Worm (Caenorhabditis elegans) whole organism, young adult: ENCODE data around the gene xpo-3.

Experiments
- B0261.1 ChIP-seq: sonication (generic microtip); optimal IDR thresholded peaks from 2 replicates; lab custom pipeline; 2016; ENCODE audit warnings: mild to moderate bottlenecking, missing genetic modification characterization, moderate library complexity, missing compliant biosample characterization
- B0336.3 ChIP-seq: fragments of 200-800 bp; sonication (Bioruptor generic); IDR thresholded peaks from 2 replicates; pipeline ENCODE4 v1.3.6; 2022; ENCODE audit warnings: missing genetic modification characterization, missing compliant biosample characterization
- D2030.7 ChIP-seq: fragments of 200-800 bp; sonication (Bioruptor generic); IDR thresholded peaks from 2 replicates; pipeline ENCODE4 v1.3.6; 2022; ENCODE audit warnings: missing genetic modification reagents, missing genetic modification characterization, missing compliant biosample characterization
- F10E7.11 ChIP-seq: sonication (generic microtip); optimal IDR thresholded peaks from 2 replicates; lab custom pipeline; 2017; ENCODE audit warnings: mild to moderate bottlenecking, missing genetic modification characterization, moderate library complexity, missing compliant biosample characterization
- F23B12.7 ChIP-seq: sonication (generic microtip); optimal IDR thresholded peaks from 2 replicates; lab custom pipeline; 2017; ENCODE audit warnings: missing genetic modification characterization, mild to moderate bottlenecking, missing compliant biosample characterization, antibody characterized with exemption, moderate library complexity; ENCODE audit not compliant: insufficient read depth
- F33H1.4 ChIP-seq: fragments of 200-800 bp; sonication (Bioruptor generic); IDR thresholded peaks from 2 replicates; pipeline ENCODE4 v1.3.6; 2022; ENCODE audit warnings: missing genetic modification reagents, missing genetic modification characterization, missing compliant biosample characterization
- F39B2.1 ChIP-seq: fragments of 200-800 bp; sonication (Bioruptor generic); IDR thresholded peaks from 2 replicates; pipeline ENCODE4 v1.3.6; 2022; ENCODE audit warnings: missing genetic modification reagents, missing genetic modification characterization, missing compliant biosample characterization
- K11D2.4 ChIP-seq: fragments of 200-800 bp; sonication (Bioruptor generic); IDR thresholded peaks from 2 replicates; pipeline ENCODE4 v1.3.6; 2022; ENCODE audit warnings: missing genetic modification reagents, missing genetic modification characterization, missing compliant biosample characterization
- T07F8.4 ChIP-seq: sonication (generic microtip); optimal IDR thresholded peaks from 2 replicates; lab custom pipeline; 2016; ENCODE audit warnings: mild to moderate bottlenecking, missing genetic modification characterization, moderate library complexity, missing compliant biosample characterization
- Y53G8AR.9 ChIP-seq: fragments of 200-800 bp; sonication (Bioruptor generic); conservative IDR thresholded peaks from 2 replicates; pipeline ENCODE4 v1.3.6; 2022; ENCODE audit warnings: missing genetic modification reagents, missing genetic modification characterization, missing compliant biosample characterization
- Y79H2A.3 ChIP-seq: fragments of 200-800 bp; sonication (Bioruptor generic); conservative IDR thresholded peaks from 2 replicates; pipeline ENCODE4 v1.3.6; 2022; ENCODE audit warnings: missing genetic modification reagents, missing genetic modification characterization, missing compliant biosample characterization
- attf-6 ChIP-seq: fragments of 200-800 bp; sonication (Bioruptor generic); IDR thresholded peaks from 2 replicates; pipeline ENCODE4 v1.3.6; 2022; ENCODE audit warnings: missing genetic modification reagents, missing genetic modification characterization, missing compliant biosample characterization
- bed-1 ChIP-seq: fragments of 200-800 bp; sonication (Bioruptor generic); IDR thresholded peaks from 2 replicates; pipeline ENCODE4 v1.3.6; 2022; ENCODE audit warnings: missing genetic modification reagents, missing genetic modification characterization, missing compliant biosample characterization
- bed-2 ChIP-seq: fragments of 200-800 bp; sonication (Bioruptor generic); IDR thresholded peaks from 2 replicates; pipeline ENCODE4 v1.3.6; 2022; ENCODE audit warnings: missing genetic modification reagents, missing genetic modification characterization, missing compliant biosample characterization
- ceh-91 ChIP-seq: fragments of 200-800 bp; sonication (Bioruptor generic); IDR thresholded peaks from 2 replicates; pipeline ENCODE4 v1.3.6; 2022; ENCODE audit warnings: missing genetic modification reagents, missing genetic modification characterization, missing compliant biosample characterization
- efl-1 ChIP-seq: fragments of 150-350 bp; optimal IDR thresholded peaks from 2 replicates; lab custom pipeline; 2014; ENCODE audit warnings: missing biosample characterization, missing genetic modification reagents, missing genetic modification characterization
- egl-44 ChIP-seq: fragments of 200-800 bp; sonication (Bioruptor generic); IDR thresholded peaks from 2 replicates; pipeline ENCODE4 v1.3.6; 2022; ENCODE audit warnings: missing genetic modification reagents, missing genetic modification characterization, missing compliant biosample characterization
- egrh-3 ChIP-seq: fragments of 200-800 bp; sonication (Bioruptor generic); IDR thresholded peaks from 2 replicates; pipeline ENCODE4 v1.3.6; 2022; ENCODE audit warnings: missing genetic modification reagents, missing genetic modification characterization, missing compliant biosample characterization
- ets-4 ChIP-seq: fragments of 200-800 bp; sonication (Bioruptor generic); optimal IDR thresholded peaks from 2 replicates; lab custom pipeline; 2018; ENCODE audit warnings: mild to moderate bottlenecking, missing genetic modification characterization, missing compliant biosample characterization
- let-607 ChIP-seq, 2 experiments: fragments of 200-800 bp in 1 of 2; sonication (Bioruptor generic) in 1 of 2; sonication (generic microtip) in 1 of 2; optimal IDR thresholded peaks; 2 replicates each; lab custom pipeline; 2016 to 2018; ENCODE audit warnings: mild to moderate bottlenecking in 2 of 2, missing compliant biosample characterization in 2 of 2, missing genetic modification characterization in 2 of 2, moderate library complexity in 2 of 2, missing genotype in 1 of 2
- lsy-27 ChIP-seq: sonication (generic microtip); optimal IDR thresholded peaks from 2 replicates; lab custom pipeline; 2017; ENCODE audit warnings: missing genetic modification characterization, mild to moderate bottlenecking, missing compliant biosample characterization, antibody characterized with exemption, missing genotype, borderline replicate concordance; ENCODE audit not compliant: insufficient read depth
- madf-8 ChIP-seq: fragments of 200-800 bp; sonication (Bioruptor generic); conservative IDR thresholded peaks from 2 replicates; pipeline ENCODE4 v1.3.6; 2022; ENCODE audit warnings: missing genetic modification reagents, missing genetic modification characterization, missing compliant biosample characterization
- mes-4 ChIP-seq: sonication (generic microtip); optimal IDR thresholded peaks from 2 replicates; lab custom pipeline; 2016; ENCODE audit warnings: missing genotype, missing genetic modification characterization, missing compliant biosample characterization
- mxl-1 ChIP-seq: sonication (generic microtip); optimal IDR thresholded peaks from 2 replicates; lab custom pipeline; 2016; ENCODE audit warnings: missing genetic modification characterization, missing compliant biosample characterization
- nfya-1 ChIP-seq: sonication (generic microtip); optimal IDR thresholded peaks from 2 replicates; lab custom pipeline; 2017; ENCODE audit warnings: antibody characterized with exemption, missing compliant biosample characterization, missing genetic modification characterization, borderline replicate concordance; ENCODE audit not compliant: insufficient read depth
- nfya-2 ChIP-seq: fragments of 200-800 bp; sonication (Bioruptor generic); IDR thresholded peaks from 2 replicates; pipeline ENCODE4 v1.3.6; 2022; ENCODE audit warnings: missing genetic modification reagents, missing genetic modification characterization, missing compliant biosample characterization
- nhr-27 ChIP-seq: fragments of 200-800 bp; sonication (Bioruptor generic); optimal IDR thresholded peaks from 2 replicates; lab custom pipeline; 2018; ENCODE audit warnings: mild to moderate bottlenecking, missing genetic modification characterization, moderate library complexity, missing compliant biosample characterization
- nhr-80 ChIP-seq: sonication (generic microtip); optimal IDR thresholded peaks from 2 replicates; lab custom pipeline; 2016; ENCODE audit warnings: missing genetic modification characterization, missing compliant biosample characterization
- pha-4 ChIP-seq: fragments of 150-350 bp; sonication (generic microtip); optimal IDR thresholded peaks from 2 replicates; lab custom pipeline; 2014; ENCODE audit warnings: missing biosample characterization, missing genetic modification reagents, missing genetic modification characterization
- rcor-1 ChIP-seq: fragments of 200-800 bp; sonication (Bioruptor generic); IDR thresholded peaks from 2 replicates; pipeline ENCODE4 v1.3.6; 2022; ENCODE audit warnings: missing genetic modification reagents, missing genetic modification characterization, missing compliant biosample characterization
- snpc-1.1 ChIP-seq: sonication (generic microtip); optimal IDR thresholded peaks from 2 replicates; lab custom pipeline; 2017; ENCODE audit warnings: missing genetic modification characterization, mild to moderate bottlenecking, missing compliant biosample characterization, antibody characterized with exemption, moderate library complexity, missing genotype, missing genetic modification reagents; ENCODE audit not compliant: insufficient read depth
- snpc-1.3 ChIP-seq: sonication (generic microtip); optimal IDR thresholded peaks from 2 replicates; lab custom pipeline; 2017; ENCODE audit warnings: missing genetic modification characterization, mild to moderate bottlenecking, missing compliant biosample characterization, antibody characterized with exemption, moderate library complexity, missing genotype, missing genetic modification reagents; ENCODE audit not compliant: insufficient read depth
- snpc-3.4 ChIP-seq: sonication (generic microtip); optimal IDR thresholded peaks from 2 replicates; lab custom pipeline; 2017; ENCODE audit warnings: missing genetic modification characterization, mild to moderate bottlenecking, missing compliant biosample characterization, antibody characterized with exemption, moderate library complexity, missing genotype, missing genetic modification reagents
- snpc-4 ChIP-seq, 5 experiments: fragments of 150-350 bp in 1 of 5; sonication (generic microtip) in 4 of 5; optimal IDR thresholded peaks; 2 replicates each; lab custom pipeline; 2014 to 2018; ENCODE audit warnings: missing genetic modification characterization in 5 of 5, missing biosample characterization in 3 of 5, antibody characterized with exemption in 2 of 5, mild to moderate bottlenecking in 2 of 5, missing compliant biosample characterization in 2 of 5, missing genotype in 2 of 5, moderate library complexity in 2 of 5, missing genetic modification reagents in 1 of 5
- sptf-2 ChIP-seq: fragments of 200-800 bp; sonication (Bioruptor generic); optimal IDR thresholded peaks from 2 replicates; lab custom pipeline; 2018; ENCODE audit warnings: mild to moderate bottlenecking, missing genetic modification characterization, missing compliant biosample characterization
- tlf-1 ChIP-seq: fragments of 200-800 bp; sonication (Bioruptor generic); optimal IDR thresholded peaks from 2 replicates; lab custom pipeline; 2018; ENCODE audit warnings: mild to moderate bottlenecking, missing genetic modification characterization, missing compliant biosample characterization
- xnd-1 ChIP-seq: sonication (generic microtip); optimal IDR thresholded peaks from 2 replicates; lab custom pipeline; 2016; ENCODE audit warnings: missing genotype, missing genetic modification reagents, missing genetic modification characterization, missing compliant biosample characterization
- ztf-22 ChIP-seq: fragments of 200-800 bp; sonication (Bioruptor generic); optimal IDR thresholded peaks from 2 replicates; lab custom pipeline; 2018; ENCODE audit warnings: mild to moderate bottlenecking, missing genetic modification characterization, moderate library complexity, missing compliant biosample characterization
- ztf-25 ChIP-seq: fragments of 200-800 bp; sonication (Bioruptor generic); IDR thresholded peaks from 2 replicates; pipeline ENCODE4 v1.3.6; 2022; ENCODE audit warnings: missing genetic modification reagents, missing genetic modification characterization, missing compliant biosample characterization
- ztf-28 ChIP-seq: fragments of 200-800 bp; sonication (Bioruptor generic); IDR thresholded peaks from 2 replicates; pipeline ENCODE4 v1.3.6; 2022; ENCODE audit warnings: missing genetic modification reagents, missing genetic modification characterization, missing compliant biosample characterization

Gene xpo-3

ce11 chrIV:7926102-7926840 is 2.4 kb upstream of the xpo-3 start, which contains the start of gene rps-2:
Gene rps-2, minus strand, starts transcription at chrIV:7926391.
- no peak for TF ChIP-seq nfya-1 (tag; lab: Kevin White, UChicago)
- TF ChIP-seq bed-2 (GFP tag; lab: Robert Waterston, UW) = no peak
- no peak for TF ChIP-seq ztf-25 (GFP tag; lab: Robert Waterston, UW)
- TF ChIP-seq ceh-91 = no peak
- TF ChIP-seq snpc-1.3 (tag; lab: Kevin White, UChicago) = peak; percentile 28
- TF ChIP-seq F33H1.4 (GFP tag; lab: Robert Waterston, UW) = peak; percentile 75
- TF ChIP-seq F23B12.7 (tag; lab: Kevin White, UChicago) = peak; percentile 24
- TF ChIP-seq attf-6 (GFP tag; lab: Robert Waterston, UW) = no peak
- peak; percentile 19 for TF ChIP-seq snpc-3.4 (tag; lab: Kevin White, UChicago)
- peak; percentile 81; the same call in 1 of the 2 replicates for TF ChIP-seq egrh-3 (GFP tag; lab: Robert Waterston, UW)
- no peak for TF ChIP-seq pha-4 (tag; lab: Kevin White, UChicago)
- no peak for TF ChIP-seq ztf-22
- TF ChIP-seq B0336.3 (GFP tag; lab: Robert Waterston, UW) = no peak
- no peak for TF ChIP-seq nfya-2 (GFP tag; lab: Robert Waterston, UW)
- no peak for TF ChIP-seq T07F8.4 (tag; lab: Kevin White, UChicago)
- no peak for TF ChIP-seq Y79H2A.3 (GFP tag; lab: Robert Waterston, UW)
- TF ChIP-seq, all 124 proteins: peak for 5

- peak; percentile 58 for TF ChIP-seq tlf-1 (GFP tag; lab: Kevin White, UChicago)
- 0 out of 2 replicates have a peak, but pooled peaks have one; percentile 53 for TF ChIP-seq rcor-1 (GFP tag; lab: Robert Waterston, UW)
- no peak for TF ChIP-seq nhr-80 (tag; lab: Kevin White, UChicago)
- TF ChIP-seq snpc-1.1 (tag; lab: Kevin White, UChicago) = peak; percentile 30
- TF ChIP-seq ets-4 (GFP tag; lab: Kevin White, UChicago) = peak; percentile 12
- no peak for TF ChIP-seq let-607 (tag; optimal IDR thresholded peaks at IDR 0.05; lab: Kevin White, UChicago)
- no peak for TF ChIP-seq sptf-2
- TF ChIP-seq Y53G8AR.9 (GFP tag; lab: Robert Waterston, UW) = peak; percentile 62; the same call in 1 of the 2 replicates
- no peak for TF ChIP-seq madf-8
- TF ChIP-seq egl-44 (GFP tag; lab: Robert Waterston, UW) = no peak
- peak; percentile 50; the same call in 1 of the 2 replicates for TF ChIP-seq ztf-25 (GFP tag; lab: Robert Waterston, UW)
- TF ChIP-seq B0261.1 = no peak
- peak; percentile 80 for TF ChIP-seq B0336.3 (GFP tag; lab: Robert Waterston, UW)
- peak; percentile 57; the same call in 1 of the 2 replicates for TF ChIP-seq attf-6 (GFP tag; lab: Robert Waterston, UW)
- TF ChIP-seq snpc-4 (GFP tag; optimal IDR thresholded peaks at IDR 0.05; lab: Kevin White, UChicago) = peak; percentile 40
- peak in 2 of 4 experiments; percentile 32 to 43 for TF ChIP-seq snpc-4 (tag; optimal IDR thresholded peaks at IDR 0.05; lab: Kevin White, UChicago)
- no peak for TF ChIP-seq nhr-27 (tag; lab: Kevin White, UChicago)
- TF ChIP-seq efl-1 (GFP tag; lab: Kevin White, UChicago) = no peak
- no peak for TF ChIP-seq egrh-3 (GFP tag; lab: Robert Waterston, UW)
- TF ChIP-seq lsy-27 (tag; lab: Kevin White, UChicago) = no peak
- TF ChIP-seq ztf-28 (GFP tag; lab: Robert Waterston, UW) = no peak
- TF ChIP-seq D2030.7 (GFP tag; lab: Robert Waterston, UW) = peak; percentile 15
- peak; percentile 39 for TF ChIP-seq xnd-1 (tag; lab: Kevin White, UChicago)
- no peak for TF ChIP-seq F39B2.1 (GFP tag; lab: Robert Waterston, UW)
- TF ChIP-seq mes-4 = no peak
- no peak for TF ChIP-seq K11D2.4 (GFP tag; lab: Robert Waterston, UW)
- no peak for TF ChIP-seq mxl-1
- TF ChIP-seq snpc-3.4 (tag; lab: Kevin White, UChicago) = peak; percentile 59
- TF ChIP-seq F10E7.11 (tag; lab: Kevin White, UChicago) = no peak
- TF ChIP-seq bed-1 (GFP tag; lab: Robert Waterston, UW) = no peak
Measured at ce11 chrIV:7924975-7925828, 1.4 kb upstream of the xpo-3 start.
